Worm (Caenorhabditis elegans): ENCODE data around the gene ttr-17.

The ttr-17 gene

ce11 chrIV:11082789-11083235 lies 16.0 kb upstream of the ttr-17 start:
- TF ChIP-seq ceh-24 (tag; optimal IDR thresholded peaks at IDR 0.05) (no peak), syd-9 (tag; optimal IDR thresholded peaks at IDR 0.05) (peak; percentile 67), tbx-2 (tag; optimal IDR thresholded peaks at IDR 0.05) (peak; percentile 94), ztf-16 (tag; optimal IDR thresholded peaks at IDR 0.05) (peak; percentile 54), pat-9 (tag; optimal IDR thresholded peaks at IDR 0.05) (no peak), fax-1 (tag; optimal IDR thresholded peaks at IDR 0.05) (peak; percentile 45), eyg-1 (tag; optimal IDR thresholded peaks at IDR 0.05) (peak; percentile 27), nhr-232 (tag; optimal IDR thresholded peaks at IDR 0.05) (no peak), odd-2 (tag; optimal IDR thresholded peaks at IDR 0.05) (no peak), elt-4 (tag; optimal IDR thresholded peaks at IDR 0.05) (no peak), unc-42 (tag; optimal IDR thresholded peaks at IDR 0.05) (peak; percentile 96), fkh-10 (GFP tag; optimal IDR thresholded peaks at IDR 0.05) (no peak), lim-6 (tag; optimal IDR thresholded peaks at IDR 0.05) (peak; percentile 56), hlh-30 (tag; optimal IDR thresholded peaks at IDR 0.05; ENCODE audit: insufficient read depth) (peak; percentile 97), nhr-11 (tag; optimal IDR thresholded peaks at IDR 0.05) (no peak), hlh-6 (tag; optimal IDR thresholded peaks at IDR 0.05) (peak; percentile 27), pqm-1 (tag; optimal IDR thresholded peaks at IDR 0.05) (peak; percentile 73), unc-3 (GFP tag; conservative IDR thresholded peaks at IDR 0.05) (no peak), unc-3 (tag; optimal IDR thresholded peaks at IDR 0.05) (peak; percentile 40), ceh-2 (tag; optimal IDR thresholded peaks at IDR 0.05) (peak; percentile 81), mec-3 (tag; optimal IDR thresholded peaks at IDR 0.05; ENCODE audit: borderline replicate concordance) (peak; percentile 18), gmeb-2 (tag; optimal IDR thresholded peaks at IDR 0.05) (no peak), ceh-48 (tag; optimal IDR thresholded peaks at IDR 0.05) (peak; percentile 91), madf-2 (tag; optimal IDR thresholded peaks at IDR 0.05) (peak; percentile 60), sdc-2 (tag; optimal IDR thresholded peaks at IDR 0.05) (peak; percentile 43), ets-4 (tag; optimal IDR thresholded peaks at IDR 0.05) (peak; percentile 75), dve-1 (tag; optimal IDR thresholded peaks at IDR 0.05) (peak; percentile 83), ceh-22 (tag; optimal IDR thresholded peaks at IDR 0.05) (peak; percentile 48), pros-1 (tag; optimal IDR thresholded peaks at IDR 0.05) (peak; percentile 93), nfya-1 (tag; optimal IDR thresholded peaks at IDR 0.05) (peak; percentile 97), ceh-34 (tag; optimal IDR thresholded peaks at IDR 0.05) (peak; percentile 95), ama-1 (optimal IDR thresholded peaks at IDR 0.05) (no peak), ref-2 (tag; optimal IDR thresholded peaks at IDR 0.05) (peak; percentile 75), fkh-6 (tag; optimal IDR thresholded peaks at IDR 0.05) (peak; percentile 24), C08G9.2 (tag; optimal IDR thresholded peaks at IDR 0.05) (peak; percentile 40), lin-11 (tag; optimal IDR thresholded peaks at IDR 0.05) (no peak), unc-55 (GFP tag; optimal IDR thresholded peaks at IDR 0.05) (peak; percentile 85), T23F11.4 (GFP tag; optimal IDR thresholded peaks at IDR 0.05) (no peak), ceh-6 (GFP tag; optimal IDR thresholded peaks at IDR 0.05) (no peak), ceh-31 (tag; optimal IDR thresholded peaks at IDR 0.05) (peak; percentile 94), ceh-30 (tag; optimal IDR thresholded peaks at IDR 0.05) (peak; percentile 79), ceh-18 (tag; optimal IDR thresholded peaks at IDR 0.05) (peak; percentile 94), hlh-15 (tag; optimal IDR thresholded peaks at IDR 0.05) (no peak), rnt-1 (tag; optimal IDR thresholded peaks at IDR 0.05) (peak; percentile 84), ceh-14 (tag; optimal IDR thresholded peaks at IDR 0.05) (peak; percentile 82), ceh-45 (GFP tag; IDR thresholded peaks at IDR 0.05) (no peak), F13H6.1 (tag; optimal IDR thresholded peaks at IDR 0.05) (peak; percentile 42), pag-3 (tag; optimal IDR thresholded peaks at IDR 0.05; ENCODE audit: borderline replicate concordance) (no peak), ceh-19 (GFP tag; optimal IDR thresholded peaks at IDR 0.05) (peak; percentile 64), hlh-13 (GFP tag; optimal IDR thresholded peaks at IDR 0.05) (no peak), hlh-8 (tag; optimal IDR thresholded peaks at IDR 0.05) (peak; percentile 66)

Measured in whole organism, late embryonic.